Fruit fly (Drosophila melanogaster) whole organism, larva: ENCODE results near the gene Pp1-13C.

Experiments used
- noc ChIP-seq: fragments of 200-800 bp; sonication (Bioruptor generic); optimal IDR thresholded peaks from 3 replicates; lab custom pipeline; 2019; ENCODE audit warnings: missing biosample characterization, mild to moderate bottlenecking, missing genetic modification characterization, moderate library complexity

Gene Pp1-13C

dm6 chrX:15342017-15342416 is 18.8 kb downstream of the Pp1-13C start, which contains the start of gene CG9123:
CG9123 (minus strand) TSS chrX:15342117.
- TF ChIP-seq noc (tag; lab: Kevin White, UChicago), result no peak

dm6 chrX:15335845-15336453 is 24.9 kb downstream of the Pp1-13C start:
- peak; percentile 92 for TF ChIP-seq noc (tag; lab: Kevin White, UChicago)

- no peak for TF ChIP-seq noc (tag; lab: Kevin White, UChicago)
These were observed 25.9 kb downstream of the Pp1-13C start for dm6 chrX:15334999-15335398.

- peak; percentile 15 for TF ChIP-seq noc (tag; lab: Kevin White, UChicago)
These were observed 27.6 kb downstream of the Pp1-13C start, which contains the start of the genes CG9114 and HDAC6 for dm6 chrX:15333066-15333874. CG9114 (minus strand) TSS chrX:15333154. HDAC6 (plus strand) TSS chrX:15333310.

dm6 chrX:15328148-15328718 is 32.6 kb downstream of the Pp1-13C start, which contains the start of gene dah:
dah (plus strand) TSS chrX:15328342.
- TF ChIP-seq noc (tag; lab: Kevin White, UChicago), result no peak

dm6 chrX:15323302-15323880 is 37.5 kb downstream of the Pp1-13C start:
- TF ChIP-seq noc (tag; lab: Kevin White, UChicago), result peak; percentile 66

- TF ChIP-seq noc (tag; lab: Kevin White, UChicago), result no peak
These were observed 39.9 kb downstream of the Pp1-13C start for dm6 chrX:15320973-15321372.

dm6 chrX:15320522-15320921 is 40.3 kb downstream of the Pp1-13C start:
- no peak for TF ChIP-seq noc (tag; lab: Kevin White, UChicago)

dm6 chrX:15319699-15320482 is 41.0 kb downstream of the Pp1-13C start:
- TF ChIP-seq noc (tag; lab: Kevin White, UChicago), result peak; percentile 25

- peak; percentile 9 for TF ChIP-seq noc (tag; lab: Kevin White, UChicago)
These were observed 41.6 kb downstream of the Pp1-13C start, which contains the start of gene Top1 for dm6 chrX:15319290-15319689. Top1 (plus strand) TSS chrX:15319479.

- TF ChIP-seq noc (tag; lab: Kevin White, UChicago), result no peak
These were observed 47.0 kb downstream of the Pp1-13C start for dm6 chrX:15313829-15314324.

- no peak for TF ChIP-seq noc (tag; lab: Kevin White, UChicago)
These were observed 47.5 kb downstream of the Pp1-13C start for dm6 chrX:15313389-15313788.

dm6 chrX:15312882-15313154 is 48.0 kb downstream of the Pp1-13C start:
- TF ChIP-seq noc (tag; lab: Kevin White, UChicago), result no peak

- TF ChIP-seq noc (tag; lab: Kevin White, UChicago), result no peak
These were observed 48.6 kb downstream of the Pp1-13C start for dm6 chrX:15312074-15312881.
